Worm (Caenorhabditis elegans): ENCODE results near the gene cyp-13A2.

DNA sequence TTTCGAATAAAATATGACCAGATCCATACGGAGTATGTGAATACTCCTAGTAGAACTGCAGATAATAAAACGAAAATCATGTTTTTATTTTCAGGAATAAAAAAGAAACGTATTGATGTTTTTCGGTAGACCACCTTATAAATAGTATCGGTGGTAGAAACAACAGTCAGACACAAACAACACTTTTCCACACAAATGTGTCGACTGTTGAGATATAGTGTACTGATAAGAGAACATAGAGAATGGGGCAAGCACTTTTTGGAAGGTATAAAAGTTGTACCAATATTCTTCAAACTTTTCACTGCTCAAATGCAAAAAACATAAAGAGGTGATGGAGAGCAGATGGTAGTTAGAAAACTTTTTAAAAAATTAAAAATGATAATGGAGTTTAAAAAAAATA is 15.2 kb upstream of the cyp-13A2 start, which contains the start of gene cyp-13A6:
- TF ChIP-seq dsc-1 (tag; optimal IDR thresholded peaks at IDR 0.05) (no peak), zip-4 (GFP tag; optimal IDR thresholded peaks at IDR 0.05) (no peak), pag-3 (tag; optimal IDR thresholded peaks at IDR 0.05; ENCODE audit: borderline replicate concordance, insufficient read depth) (no peak), Y116A8C.19 (tag; optimal IDR thresholded peaks at IDR 0.05; ENCODE audit: borderline replicate concordance) (no peak), mep-1 (tag; optimal IDR thresholded peaks at IDR 0.05) (no peak), snpc-4 (tag; optimal IDR thresholded peaks at IDR 0.05) (no peak), fos-1 (tag; optimal IDR thresholded peaks at IDR 0.05) (no peak), ceh-82 (tag; optimal IDR thresholded peaks at IDR 0.05) (no peak), nhr-11 (tag; optimal IDR thresholded peaks at IDR 0.05) (no peak), lin-14 (GFP tag; optimal IDR thresholded peaks at IDR 0.05) (peak; percentile 28), mdl-1 (tag; optimal IDR thresholded peaks at IDR 0.05) (no peak), xbp-1 (tag; optimal IDR thresholded peaks at IDR 0.05) (no peak)

Data from whole organism, L1 larva.